Fruit fly (Drosophila melanogaster) whole organism, pupa: ENCODE results near the gene CG32832.

ENCODE experiments used
- CG34367 ChIP-seq: fragments of 200-800 bp; sonication (Bioruptor generic); optimal IDR thresholded peaks from 2 replicates; lab custom pipeline; 2018; ENCODE audit warnings: missing biosample characterization, mild to moderate bottlenecking, missing genetic modification characterization
- CG8159 ChIP-seq: fragments of 200-800 bp; sonication (Bioruptor generic); optimal IDR thresholded peaks from 3 replicates; lab custom pipeline; 2018; ENCODE audit warnings: missing biosample characterization, mild to moderate bottlenecking, missing genetic modification characterization, moderate library complexity
- CG8301 ChIP-seq: fragments of 200-800 bp; sonication (Bioruptor generic); optimal IDR thresholded peaks from 2 replicates; lab custom pipeline; 2018; ENCODE audit warnings: missing biosample characterization, mild to moderate bottlenecking, missing genetic modification characterization
- D1 ChIP-seq: fragments of 200-800 bp; sonication (Bioruptor generic); optimal IDR thresholded peaks from 2 replicates; lab custom pipeline; 2018; ENCODE audit warnings: missing biosample characterization, mild to moderate bottlenecking, missing genetic modification characterization, moderate library complexity
- EcR ChIP-seq: fragments of 200-800 bp; sonication (Bioruptor generic); optimal IDR thresholded peaks from 3 replicates; lab custom pipeline; 2019; ENCODE audit warnings: missing biosample characterization, missing genetic modification characterization, mild to moderate bottlenecking, moderate library complexity, missing genetic modification reagents
- fd96Ca ChIP-seq: fragments of 200-800 bp; sonication (Bioruptor generic); IDR thresholded peaks from 3 replicates; pipeline ENCODE4 v1.3.6; 2022; ENCODE audit warnings: missing biosample characterization, missing genetic modification characterization
- rn ChIP-seq: fragments of 200-800 bp; sonication (Bioruptor generic); IDR thresholded peaks from 2 replicates; pipeline ENCODE4 v1.3.6; 2022; ENCODE audit warnings: missing biosample characterization, missing genetic modification characterization

dm6 chr2L:16857131-16857530 is 22.0 kb downstream of the CG32832 start:
- TF ChIP-seq CG34367 (no peak), rn (no peak), fd96Ca (GFP tag; lab: Robert Waterston, UW) (no peak), CG8159 (no peak), CG8301 (tag; lab: Kevin White, UChicago) (no peak), D1 (tag; lab: Kevin White, UChicago) (no peak), EcR (no peak)
